Worm (Caenorhabditis elegans) whole organism, mixed stage, embryonic: ENCODE data around the gene nhr-95.
"Not testable (repeated sequence)": the region's sequence is repeated elsewhere in the genome, so short reads cannot be mapped to it uniquely, and the experiment has no call there.

ENCODE experiments used
- blmp-1 ChIP-seq: fragments of 150-350 bp; optimal IDR thresholded peaks from 2 replicates; lab custom pipeline; 2014; ENCODE audit warnings: missing biosample characterization, missing genetic modification characterization
- ceh-39 ChIP-seq: fragments of 150-350 bp; optimal IDR thresholded peaks from 2 replicates; lab custom pipeline; 2014; ENCODE audit warnings: missing biosample characterization, missing genetic modification characterization
- ceh-83 ChIP-seq: fragments of 200-800 bp; sonication (Bioruptor generic); optimal IDR thresholded peaks from 2 replicates; lab custom pipeline; 2018; ENCODE audit warnings: mild to moderate bottlenecking, missing genetic modification characterization, missing compliant biosample characterization
- ces-1 ChIP-seq: fragments of 150-350 bp; optimal IDR thresholded peaks from 2 replicates; lab custom pipeline; 2014; ENCODE audit warnings: missing biosample characterization, missing genetic modification reagents, missing genetic modification characterization
- cnd-1 ChIP-seq: fragments of 200-800 bp; sonication (Bioruptor generic); optimal IDR thresholded peaks from 2 replicates; lab custom pipeline; 2018; ENCODE audit warnings: mild to moderate bottlenecking, missing genetic modification characterization, missing compliant biosample characterization
- drap-1 ChIP-seq: fragments of 200-800 bp; sonication (Bioruptor generic); optimal IDR thresholded peaks from 3 replicates; lab custom pipeline; 2018; ENCODE audit warnings: mild to moderate bottlenecking, missing genetic modification characterization, missing compliant biosample characterization
- elt-1 ChIP-seq: sonication (generic microtip); optimal IDR thresholded peaks from 2 replicates; lab custom pipeline; 2017; ENCODE audit warnings: missing genetic modification characterization, mild to moderate bottlenecking, missing compliant biosample characterization, antibody characterized with exemption, moderate library complexity, borderline replicate concordance; ENCODE audit not compliant: insufficient read depth
- flh-1 ChIP-seq: fragments of 200-800 bp; sonication (Bioruptor generic); optimal IDR thresholded peaks from 2 replicates; lab custom pipeline; 2018; ENCODE audit warnings: mild to moderate bottlenecking, missing genetic modification characterization, moderate library complexity, missing compliant biosample characterization
- ham-2 ChIP-seq: fragments of 200-800 bp; sonication (Bioruptor generic); optimal IDR thresholded peaks from 2 replicates; lab custom pipeline; 2018; ENCODE audit warnings: mild to moderate bottlenecking, missing genetic modification characterization, missing compliant biosample characterization
- hlh-1 ChIP-seq: fragments of 150-350 bp; optimal IDR thresholded peaks from 2 replicates; lab custom pipeline; 2014; ENCODE audit warnings: missing biosample characterization, missing genetic modification reagents, missing genetic modification characterization
- lin-32 ChIP-seq: fragments of 200-800 bp; sonication (Bioruptor generic); optimal IDR thresholded peaks from 2 replicates; lab custom pipeline; 2018; ENCODE audit warnings: mild to moderate bottlenecking, missing genetic modification characterization, missing compliant biosample characterization
- lsy-2 ChIP-seq: fragments of 150-350 bp; optimal IDR thresholded peaks from 2 replicates; lab custom pipeline; 2014; ENCODE audit warnings: missing biosample characterization, missing genetic modification characterization
- mab-5 ChIP-seq: fragments of 150-350 bp; optimal IDR thresholded peaks from 2 replicates; lab custom pipeline; 2014; ENCODE audit warnings: missing biosample characterization, missing genetic modification characterization
- mep-1 ChIP-seq: fragments of 150-350 bp; optimal IDR thresholded peaks from 2 replicates; lab custom pipeline; 2017; ENCODE audit warnings: missing biosample characterization, missing genetic modification reagents, missing genetic modification characterization, inconsistent platforms
- mls-2 ChIP-seq: sonication (generic microtip); optimal IDR thresholded peaks from 2 replicates; lab custom pipeline; 2016; ENCODE audit warnings: mild to moderate bottlenecking, missing genetic modification characterization, moderate library complexity, missing compliant biosample characterization
- nhr-12 ChIP-seq: fragments of 150-350 bp; optimal IDR thresholded peaks from 2 replicates; lab custom pipeline; 2014; ENCODE audit warnings: missing biosample characterization, missing genetic modification characterization
- nhr-237 ChIP-seq: fragments of 150-350 bp; optimal IDR thresholded peaks from 2 replicates; lab custom pipeline; 2014; ENCODE audit warnings: missing biosample characterization, missing genetic modification characterization
- nhr-28 ChIP-seq: fragments of 150-350 bp; optimal IDR thresholded peaks from 2 replicates; lab custom pipeline; 2014; ENCODE audit warnings: missing biosample characterization, missing genetic modification characterization
- pha-4 ChIP-seq: fragments of 150-350 bp; optimal IDR thresholded peaks from 2 replicates; lab custom pipeline; 2018; ENCODE audit warnings: missing biosample characterization, missing genetic modification reagents, missing genetic modification characterization
- sem-2 ChIP-seq: fragments of 200-800 bp; sonication (Bioruptor generic); optimal IDR thresholded peaks from 2 replicates; lab custom pipeline; 2018; ENCODE audit warnings: mild to moderate bottlenecking, missing genetic modification characterization, missing compliant biosample characterization
- snpc-4 ChIP-seq: fragments of 150-350 bp; optimal IDR thresholded peaks from 2 replicates; lab custom pipeline; 2014; ENCODE audit warnings: missing biosample characterization, missing genetic modification characterization
- sptf-1 ChIP-seq: sonication (generic microtip); optimal IDR thresholded peaks from 2 replicates; lab custom pipeline; 2017; ENCODE audit warnings: mild to moderate bottlenecking, missing genetic modification characterization, moderate library complexity, missing compliant biosample characterization
- tbx-8 ChIP-seq: fragments of 200-800 bp; sonication (Bioruptor generic); optimal IDR thresholded peaks from 2 replicates; lab custom pipeline; 2018; ENCODE audit warnings: mild to moderate bottlenecking, missing genetic modification characterization, moderate library complexity, missing compliant biosample characterization
- unc-120 ChIP-seq: sonication (generic microtip); optimal IDR thresholded peaks from 2 replicates; lab custom pipeline; 2017; ENCODE audit warnings: missing genetic modification characterization, missing compliant biosample characterization; ENCODE audit not compliant: poor library complexity, severe bottlenecking
- unc-62 ChIP-seq: fragments of 150-350 bp; optimal IDR thresholded peaks from 2 replicates; lab custom pipeline; 2014; ENCODE audit warnings: missing biosample characterization, missing genetic modification reagents, missing genetic modification characterization
- zip-8 ChIP-seq: fragments of 150-350 bp; optimal IDR thresholded peaks from 2 replicates; lab custom pipeline; 2014; ENCODE audit warnings: missing biosample characterization, missing genetic modification characterization

The nhr-95 gene

ce11 chrV:19116872-19117372, 34.5 kb upstream of the nhr-95 start:
- TF ChIP-seq zip-8, result no peak
- no peak for TF ChIP-seq nhr-12 (tag; lab: Kevin White, UChicago)
- no peak for TF ChIP-seq nhr-237 (tag; lab: Kevin White, UChicago)
- no peak for TF ChIP-seq cnd-1 (tag; lab: Kevin White, UChicago)
- TF ChIP-seq unc-62 (GFP tag; lab: Kevin White, UChicago), result no peak
- TF ChIP-seq ces-1, result no peak
- no peak for TF ChIP-seq lin-32
- no peak for TF ChIP-seq sptf-1 (tag; lab: Kevin White, UChicago)
- TF ChIP-seq nhr-28 (tag; lab: Kevin White, UChicago), result no peak
- TF ChIP-seq pha-4 (tag; lab: Kevin White, UChicago), result no peak
- no peak for TF ChIP-seq tbx-8 (GFP tag; lab: Kevin White, UChicago)
- no peak for TF ChIP-seq ham-2 (GFP tag; lab: Kevin White, UChicago)
- no peak for TF ChIP-seq mep-1 (tag; lab: Kevin White, UChicago)

- TF ChIP-seq sem-2 (GFP tag; lab: Kevin White, UChicago) (no peak), zip-8 (no peak), ceh-39 (tag; lab: Kevin White, UChicago) (no peak), sptf-1 (tag; lab: Kevin White, UChicago) (no peak), nhr-237 (tag; lab: Kevin White, UChicago) (no peak), unc-120 (tag; lab: Kevin White, UChicago) (no peak), nhr-12 (tag; lab: Kevin White, UChicago) (no peak), blmp-1 (no peak)
Observed at ce11 chrV:19107065-19107464, 24.6 kb upstream of the nhr-95 start.

ce11 chrV:19101589-19102201, 19.3 kb upstream of the nhr-95 start, which contains the start of gene zhp-4:
Gene zhp-4, minus strand, starts transcription at chrV:19101786.
- TF ChIP-seq mls-2 (tag; lab: Kevin White, UChicago); ces-1; snpc-4 (tag; lab: Kevin White, UChicago): not testable (repeated sequence)

- no peak for TF ChIP-seq mep-1 (tag; lab: Kevin White, UChicago)
- TF ChIP-seq drap-1 (GFP tag; lab: Kevin White, UChicago), result no peak
Observed at ce11 chrV:19099504-19099903, 17.1 kb upstream of the nhr-95 start.

- no peak for TF ChIP-seq mab-5
- TF ChIP-seq sptf-1 (tag; lab: Kevin White, UChicago), result peak; percentile 5
Observed at ce11 chrV:19090885-19091284, 8.4 kb upstream of the nhr-95 start.

- TF ChIP-seq lsy-2 (no peak), elt-1 (peak; percentile 50)
Observed at ce11 chrV:19087426-19087825, 5.0 kb upstream of the nhr-95 start, which contains the start of gene nhr-145. Gene nhr-145, plus strand, starts transcription at chrV:19087723.

ce11 chrV:19083789-19084188, 1.3 kb upstream of the nhr-95 start:
- TF ChIP-seq tbx-8 (GFP tag; lab: Kevin White, UChicago) (no peak), lsy-2 (no peak), ceh-83 (GFP tag; lab: Kevin White, UChicago) (no peak), flh-1 (GFP tag; lab: Kevin White, UChicago) (no peak), elt-1 (no peak), mep-1 (tag; lab: Kevin White, UChicago) (no peak), nhr-12 (tag; lab: Kevin White, UChicago) (no peak), sem-2 (GFP tag; lab: Kevin White, UChicago) (no peak), unc-120 (tag; lab: Kevin White, UChicago) (no peak), hlh-1 (tag; lab: Kevin White, UChicago) (no peak), blmp-1 (no peak)
